Fruit fly (Drosophila melanogaster) whole organism, embryonic: ENCODE data around the gene CG7579.

Experiments used
- Awh ChIP-seq: fragments of 200-800 bp; sonication (Bioruptor generic); IDR thresholded peaks from 2 replicates; pipeline ENCODE4, ENCODE4 v1.3.6; 2022; ENCODE audit warnings: missing biosample characterization, missing genetic modification characterization
- CG10543 ChIP-seq: fragments of 200-800 bp; sonication (Bioruptor generic); optimal IDR thresholded peaks from 3 replicates; lab custom pipeline; 2017; ENCODE audit warnings: missing biosample characterization, mild to moderate bottlenecking, missing genetic modification characterization, moderate library complexity
- CG10979 ChIP-seq: fragments of 200-800 bp; sonication (Bioruptor generic); optimal IDR thresholded peaks from 2 replicates; lab custom pipeline; 2018; ENCODE audit warnings: missing biosample characterization, mild to moderate bottlenecking, missing genetic modification characterization, moderate library complexity
- CG11504 ChIP-seq: fragments of 200-800 bp; sonication (Bioruptor generic); optimal IDR thresholded peaks from 3 replicates; lab custom pipeline; 2019; ENCODE audit warnings: missing biosample characterization, mild to moderate bottlenecking, missing genetic modification characterization, moderate library complexity
- CG12071 ChIP-seq: fragments of 200-800 bp; sonication (Bioruptor generic); optimal IDR thresholded peaks from 3 replicates; lab custom pipeline; 2018; ENCODE audit warnings: missing biosample characterization, mild to moderate bottlenecking, missing genetic modification characterization
- CG13894 ChIP-seq: fragments of 200-800 bp; sonication (Bioruptor generic); optimal IDR thresholded peaks from 3 replicates; lab custom pipeline; 2018; ENCODE audit warnings: missing biosample characterization, mild to moderate bottlenecking, missing genetic modification characterization, moderate library complexity
- CG14050 ChIP-seq: fragments of 200-800 bp; sonication (Bioruptor generic); IDR thresholded peaks from 3 replicates; pipeline ENCODE4 v1.3.6; 2022; ENCODE audit warnings: missing biosample characterization, missing genetic modification characterization
- CG15479 ChIP-seq: fragments of 200-800 bp; sonication (Bioruptor generic); optimal IDR thresholded peaks from 3 replicates; lab custom pipeline; 2019; ENCODE audit warnings: missing biosample characterization, mild to moderate bottlenecking, missing genetic modification characterization, moderate library complexity
- CG15514 ChIP-seq: fragments of 200-800 bp; sonication (Bioruptor generic); optimal IDR thresholded peaks from 3 replicates; lab custom pipeline; 2017; ENCODE audit warnings: missing biosample characterization, missing genetic modification characterization, mild to moderate bottlenecking, moderate library complexity, missing genetic modification reagents
- CG17829 ChIP-seq: fragments of 200-800 bp; optimal IDR thresholded peaks from 2 replicates; lab custom pipeline; 2019; ENCODE audit warnings: missing biosample characterization, mild to moderate bottlenecking, missing genetic modification characterization, moderate library complexity
- CG18764 ChIP-seq: fragments of 200-800 bp; sonication (Bioruptor generic); optimal IDR thresholded peaks from 3 replicates; lab custom pipeline; 2016; ENCODE audit warnings: missing biosample characterization, missing genetic modification characterization
- CG33557 ChIP-seq: fragments of 200-800 bp; sonication (Bioruptor generic); optimal IDR thresholded peaks from 2 replicates; lab custom pipeline; 2019; ENCODE audit warnings: missing biosample characterization, mild to moderate bottlenecking, missing genetic modification characterization, moderate library complexity
- CG42726 ChIP-seq: fragments of 200-800 bp; sonication (Bioruptor generic); IDR thresholded peaks from 2 replicates; pipeline ENCODE4 v1.3.6; 2022; ENCODE audit warnings: missing biosample characterization, missing genetic modification characterization; ENCODE audit not compliant: partially characterized antibody
- CG43689 ChIP-seq: fragments of 200-800 bp; sonication (Bioruptor generic); IDR thresholded peaks from 2 replicates; pipeline ENCODE4 v1.3.6; 2022; ENCODE audit warnings: missing biosample characterization, missing genetic modification characterization
- CG7839 ChIP-seq: fragments of 200-800 bp; sonication (Bioruptor generic); optimal IDR thresholded peaks from 3 replicates; lab custom pipeline; 2018; ENCODE audit warnings: missing biosample characterization, mild to moderate bottlenecking, missing genetic modification characterization, moderate library complexity
- CG8089 ChIP-seq: fragments of 200-800 bp; sonication (Bioruptor generic); optimal IDR thresholded peaks from 3 replicates; lab custom pipeline; 2016; ENCODE audit warnings: missing biosample characterization, missing genetic modification characterization
- CG8281 ChIP-seq: fragments of 200-800 bp; sonication (Bioruptor generic); optimal IDR thresholded peaks from 2 replicates; lab custom pipeline; 2018; ENCODE audit warnings: missing biosample characterization, mild to moderate bottlenecking, missing genetic modification characterization, moderate library complexity
- CG8765 ChIP-seq: fragments of 200-800 bp; sonication (Bioruptor generic); IDR thresholded peaks from 2 replicates; pipeline ENCODE4 v1.3.6; 2022; ENCODE audit warnings: missing biosample characterization, missing genetic modification characterization
- CG9437 ChIP-seq: fragments of 200-800 bp; sonication (Bioruptor generic); optimal IDR thresholded peaks from 2 replicates; lab custom pipeline; 2018; ENCODE audit warnings: missing biosample characterization, mild to moderate bottlenecking, missing genetic modification characterization
- E2f2 ChIP-seq: fragments of 200-800 bp; sonication (Bioruptor generic); IDR thresholded peaks from 2 replicates; pipeline ENCODE4 v1.3.6; 2022; ENCODE audit warnings: missing biosample characterization, missing genetic modification characterization
- Fer3 ChIP-seq: fragments of 200-800 bp; sonication (Bioruptor generic); optimal IDR thresholded peaks from 2 replicates; lab custom pipeline; 2018; ENCODE audit warnings: missing biosample characterization, mild to moderate bottlenecking, missing genetic modification characterization, moderate library complexity
- HmgD ChIP-seq: fragments of 200-800 bp; sonication (Bioruptor generic); optimal IDR thresholded peaks from 3 replicates; lab custom pipeline; 2016; ENCODE audit warnings: missing biosample characterization, missing genetic modification characterization
- PHDP ChIP-seq: fragments of 200-800 bp; sonication (Bioruptor generic); optimal IDR thresholded peaks from 3 replicates; lab custom pipeline; 2018; ENCODE audit warnings: missing biosample characterization, mild to moderate bottlenecking, missing genetic modification characterization, moderate library complexity
- ac ChIP-seq: fragments of 200-800 bp; sonication (Bioruptor generic); optimal IDR thresholded peaks from 3 replicates; lab custom pipeline; 2017; ENCODE audit warnings: missing biosample characterization, mild to moderate bottlenecking, missing genetic modification characterization
- amos ChIP-seq: fragments of 200-800 bp; sonication (Bioruptor generic); IDR thresholded peaks from 2 replicates; pipeline ENCODE4 v1.3.6; 2022; ENCODE audit warnings: missing biosample characterization, missing genetic modification characterization; ENCODE audit not compliant: partially characterized antibody
- bbx ChIP-seq: fragments of 200-800 bp; sonication (Bioruptor generic); IDR thresholded peaks from 2 replicates; pipeline ENCODE4 v1.3.6; 2022; ENCODE audit warnings: missing biosample characterization, missing genetic modification characterization; ENCODE audit not compliant: partially characterized antibody
- bowl ChIP-seq: fragments of 200-800 bp; sonication (Bioruptor generic); IDR thresholded peaks from 2 replicates; pipeline ENCODE4 v1.3.6; 2022; ENCODE audit warnings: missing biosample characterization, missing genetic modification characterization
- bsh ChIP-seq, 2 experiments: fragments of 200-800 bp; sonication (Bioruptor generic); optimal IDR thresholded peaks; 2 replicates each; lab custom pipeline; 2017 to 2018; ENCODE audit warnings: mild to moderate bottlenecking in 2 of 2, missing biosample characterization in 2 of 2, missing genetic modification characterization in 2 of 2, moderate library complexity in 1 of 2
- btn ChIP-seq: fragments of 200-800 bp; sonication (Bioruptor generic); optimal IDR thresholded peaks from 2 replicates; lab custom pipeline; 2016; ENCODE audit warnings: missing biosample characterization, missing genetic modification characterization
- dmrt99B ChIP-seq: fragments of 200-800 bp; sonication (Bioruptor generic); optimal IDR thresholded peaks from 2 replicates; lab custom pipeline; 2018; ENCODE audit warnings: missing biosample characterization, mild to moderate bottlenecking, missing genetic modification characterization, moderate library complexity
- exex ChIP-seq: fragments of 200-800 bp; sonication (Bioruptor generic); optimal IDR thresholded peaks from 4 replicates; lab custom pipeline; 2018; ENCODE audit warnings: missing biosample characterization, mild to moderate bottlenecking, missing genetic modification characterization, moderate library complexity
- gro ChIP-seq: fragments of 200-800 bp; sonication (Bioruptor generic); optimal IDR thresholded peaks from 2 replicates; lab custom pipeline; 2016; ENCODE audit warnings: missing biosample characterization, missing genetic modification characterization
- gsb-n ChIP-seq: fragments of 200-800 bp; sonication (Bioruptor generic); optimal IDR thresholded peaks from 3 replicates; lab custom pipeline; 2018; ENCODE audit warnings: missing biosample characterization, mild to moderate bottlenecking, missing genetic modification characterization
- ham ChIP-seq: fragments of 200-800 bp; sonication (Bioruptor generic); IDR thresholded peaks from 2 replicates; pipeline ENCODE4 v1.3.6; 2022; ENCODE audit warnings: missing biosample characterization, missing genetic modification characterization
- hkb ChIP-seq, 2 experiments: fragments of 200-800 bp in 1 of 2; fragments of >200 bp in 1 of 2; sonication (Bioruptor generic) in 1 of 2; IDR thresholded peaks in 1 of 2; optimal IDR thresholded peaks in 1 of 2; 2 replicates each; pipeline versions ENCODE4 v1.3.6 to Lab custom; 2017 to 2022; ENCODE audit warnings: missing biosample characterization in 1 of 2, missing genetic modification characterization in 1 of 2
- ind ChIP-seq: fragments of 200-800 bp; sonication (Bioruptor generic); optimal IDR thresholded peaks from 3 replicates; lab custom pipeline; 2016; ENCODE audit warnings: missing biosample characterization, missing genetic modification characterization
- insv ChIP-seq, 2 experiments: fragments of 200-800 bp; sonication (Bioruptor generic); optimal IDR thresholded peaks; 3 replicates each; lab custom pipeline; 2016 to 2018; ENCODE audit warnings: missing biosample characterization in 2 of 2, missing genetic modification characterization in 2 of 2
- mld ChIP-seq: fragments of 200-800 bp; sonication (Bioruptor generic); IDR thresholded peaks from 3 replicates; pipeline ENCODE4 v1.3.6; 2022; ENCODE audit warnings: missing biosample characterization, missing genetic modification characterization; ENCODE audit not compliant: partially characterized antibody
- otp ChIP-seq: fragments of 200-800 bp; sonication (Bioruptor generic); IDR thresholded peaks from 3 replicates; pipeline ENCODE4, ENCODE4 v1.3.6; 2022; ENCODE audit warnings: missing biosample characterization, missing genetic modification characterization
- pan ChIP-seq, 4 experiments: fragments of >200 bp in 3 of 4; fragments of 200-800 bp in 1 of 4; sonication (Bioruptor generic) in 1 of 4; optimal IDR thresholded peaks in 3 of 4; IDR thresholded peaks in 1 of 4; 2 replicates each; pipeline versions ENCODE4 v1.3.6 to Lab custom; 2017 to 2022; ENCODE audit warnings: missing biosample characterization in 2 of 4, missing genetic modification characterization in 2 of 4, mixed read lengths in 1 of 4
- pho ChIP-seq: fragments of 200-800 bp; sonication (Bioruptor generic); optimal IDR thresholded peaks from 2 replicates; lab custom pipeline; 2016; ENCODE audit warnings: missing biosample characterization, missing genetic modification characterization
- sens-2 ChIP-seq: fragments of 200-800 bp; sonication (Bioruptor generic); IDR thresholded peaks from 2 replicates; pipeline ENCODE4 v1.3.6; 2022; ENCODE audit warnings: missing biosample characterization, missing genetic modification characterization
- sima ChIP-seq: fragments of 200-800 bp; sonication (Bioruptor generic); optimal IDR thresholded peaks from 2 replicates; lab custom pipeline; 2016; ENCODE audit warnings: missing biosample characterization, missing genetic modification characterization
- stc ChIP-seq: fragments of 200-800 bp; sonication (Bioruptor generic); IDR thresholded peaks from 2 replicates; pipeline ENCODE4 v1.3.6; 2022; ENCODE audit warnings: missing biosample characterization, missing genetic modification characterization
- sug ChIP-seq: fragments of 200-800 bp; optimal IDR thresholded peaks from 2 replicates; lab custom pipeline; 2019; ENCODE audit warnings: missing biosample characterization, mild to moderate bottlenecking, missing genetic modification characterization, moderate library complexity
- tll ChIP-seq, 2 experiments: fragments of 200-800 bp in 1 of 2; fragments of >200 bp in 1 of 2; sonication (Bioruptor generic) in 1 of 2; optimal IDR thresholded peaks; 2 replicates each; lab custom pipeline; 2017 to 2019; ENCODE audit warnings: missing biosample characterization in 2 of 2, missing genetic modification characterization in 2 of 2, mild to moderate bottlenecking in 1 of 2, moderate library complexity in 1 of 2
- trem ChIP-seq: fragments of 200-800 bp; optimal IDR thresholded peaks from 3 replicates; lab custom pipeline; 2019; ENCODE audit warnings: missing biosample characterization, mild to moderate bottlenecking, missing genetic modification characterization, moderate library complexity
- wor ChIP-seq: fragments of 200-800 bp; sonication (Bioruptor generic); IDR thresholded peaks from 2 replicates; pipeline ENCODE4 v1.3.6; 2022; ENCODE audit warnings: missing biosample characterization, missing genetic modification characterization

Gene CG7579

DNA sequence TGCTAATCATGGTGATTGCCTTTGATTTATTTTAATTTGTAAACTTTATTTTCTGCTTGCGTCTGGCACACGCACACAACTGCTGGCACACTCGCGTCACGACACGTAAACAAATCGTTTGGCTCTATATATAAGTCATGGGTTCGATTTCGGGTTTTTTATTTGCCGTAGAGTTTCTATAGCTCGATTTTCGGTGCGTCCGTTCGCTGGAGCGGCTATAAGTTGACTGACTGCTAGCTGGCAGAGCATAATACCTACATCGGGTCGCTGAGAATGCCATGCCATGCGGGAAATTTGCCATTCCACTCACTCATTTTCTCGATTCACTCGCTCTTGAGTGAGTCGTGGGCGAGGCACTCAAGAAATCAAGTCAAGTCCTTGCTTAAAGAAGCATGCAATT is 45.0 kb upstream of the CG7579 start, which contains the start of gene comm (continued):
- TF ChIP-seq CG11504 (tag; lab: Kevin White, UChicago) (peak; percentile 7), stc (GFP tag; lab: Robert Waterston, UW) (peak; percentile 49; the same call in 1 of the 2 replicates), CG15514 (GFP tag; lab: Kevin White, UChicago) (peak; percentile 43), dmrt99B (peak; percentile 15), CG18764 (peak; percentile 6), CG13894 (tag; lab: Kevin White, UChicago) (peak; percentile 69), HmgD (GFP tag; lab: Kevin White, UChicago) (peak; percentile 39), PHDP (tag; lab: Kevin White, UChicago) (peak; percentile 38), E2f2 (GFP tag; lab: Robert Waterston, UW) (peak; percentile 23; the same call in 1 of the 2 replicates), pho (GFP tag; lab: Kevin White, UChicago) (peak; percentile 17), gsb-n (tag; lab: Kevin White, UChicago) (peak; percentile 61), CG33557 (GFP tag; lab: Kevin White, UChicago) (peak; percentile 38), Fer3 (tag; lab: Kevin White, UChicago) (peak; percentile 11), CG8281 (tag; lab: Kevin White, UChicago) (no peak), Awh (GFP tag; lab: Robert Waterston, UW) (peak; percentile 48; the same call in 1 of the 2 replicates), CG15479 (GFP tag; lab: Kevin White, UChicago) (no peak), sima (no peak), CG7839 (peak; percentile 17), CG42726 (GFP tag; lab: Robert Waterston, UW) (peak; percentile 84), ham (GFP tag; lab: Robert Waterston, UW) (no peak), CG12071 (GFP tag; lab: Kevin White, UChicago) (peak; percentile 57), bsh (GFP tag; optimal IDR thresholded peaks at IDR 0.05; lab: Kevin White, UChicago) (peak in 1 of 2 experiments; percentile 8), bowl (GFP tag; lab: Robert Waterston, UW) (peak; percentile 19; the same call in 1 of the 2 replicates), insv (GFP tag; optimal IDR thresholded peaks at IDR 0.05; lab: Kevin White, UChicago) (no peak), trem (tag; lab: Kevin White, UChicago) (peak; percentile 8), ind (no peak), wor (GFP tag; lab: Robert Waterston, UW) (no peak), bbx (GFP tag; lab: Robert Waterston, UW) (peak; percentile 78), btn (GFP tag; lab: Kevin White, UChicago) (peak; percentile 2), tll (GFP tag; optimal IDR thresholded peaks at IDR 0.05; lab: Kevin White, UChicago) (peak in 1 of 2 experiments; percentile 33), CG8089 (GFP tag; lab: Kevin White, UChicago) (peak; percentile 26), CG8765 (peak; percentile 17; the same call in 1 of the 2 replicates), ac (peak; percentile 1), CG9437 (GFP tag; lab: Kevin White, UChicago) (peak; percentile 42), sens-2 (GFP tag; lab: Robert Waterston, UW) (no peak), CG17829 (peak; percentile 91), gro (GFP tag; lab: Kevin White, UChicago) (peak; percentile 56), CG10543 (GFP tag; lab: Kevin White, UChicago) (peak; percentile 7), CG10979 (tag; lab: Kevin White, UChicago) (peak; percentile 31), CG43689 (GFP tag; lab: Robert Waterston, UW) (no peak), mld (GFP tag; lab: Robert Waterston, UW) (no peak; the same call in 2 of the 3 replicates), hkb (optimal IDR thresholded peaks at IDR 0.05; lab: Kevin White, UChicago) (no peak), hkb (GFP tag; IDR thresholded peaks at IDR 0.05; lab: Robert Waterston, UW) (0 out of 2 replicates have a peak, but pooled peaks have one; percentile 41), exex (tag; lab: Kevin White, UChicago) (no peak), CG14050 (GFP tag; lab: Robert Waterston, UW) (no peak; the same call in 2 of the 3 replicates), pan (optimal IDR thresholded peaks at IDR 0.05; lab: Kevin White, UChicago) (no peak), pan (GFP tag; optimal IDR thresholded peaks at IDR 0.05 in 1 of 2, IDR thresholded peaks at IDR 0.05 in 1 of 2) (peak in 1 of 2 experiments; percentile 34), amos (GFP tag; lab: Robert Waterston, UW) (peak; percentile 73; the same call in 1 of the 2 replicates), sug (tag; lab: Kevin White, UChicago) (peak; percentile 39), otp (GFP tag; lab: Robert Waterston, UW) (peak; percentile 58; the same call in 2 of the 3 replicates)
